Fruit fly (Drosophila melanogaster) whole organism, embryonic: ENCODE data around the gene Eno.

Experiments
- CG1024 ChIP-seq: fragments of 200-800 bp; sonication (Bioruptor generic); IDR thresholded peaks from 2 replicates; pipeline ENCODE4 v1.3.6; 2022; ENCODE audit warnings: missing biosample characterization, missing genetic modification characterization
- CG10321 ChIP-seq: fragments of 200-800 bp; sonication (Bioruptor generic); IDR thresholded peaks from 2 replicates; pipeline ENCODE4 v1.3.6; 2022; ENCODE audit warnings: missing biosample characterization, missing genetic modification characterization
- CG11504 ChIP-seq: fragments of 200-800 bp; sonication (Bioruptor generic); optimal IDR thresholded peaks from 3 replicates; lab custom pipeline; 2019; ENCODE audit warnings: missing biosample characterization, mild to moderate bottlenecking, missing genetic modification characterization, moderate library complexity
- CG11696 ChIP-seq: fragments of 200-800 bp; sonication (Bioruptor generic); IDR thresholded peaks from 2 replicates; pipeline ENCODE4 v1.3.6; 2022; ENCODE audit warnings: missing biosample characterization, missing genetic modification characterization
- CG11723 ChIP-seq: fragments of 200-800 bp; sonication (Bioruptor generic); optimal IDR thresholded peaks from 2 replicates; lab custom pipeline; 2017; ENCODE audit warnings: missing biosample characterization, mild to moderate bottlenecking, missing genetic modification characterization
- CG12299 ChIP-seq: fragments of 200-800 bp; sonication (Bioruptor generic); optimal IDR thresholded peaks from 2 replicates; lab custom pipeline; 2018; ENCODE audit warnings: missing biosample characterization, mild to moderate bottlenecking, missing genetic modification characterization
- CG12391 ChIP-seq: fragments of 200-800 bp; sonication (Bioruptor generic); optimal IDR thresholded peaks from 3 replicates; lab custom pipeline; 2018; ENCODE audit warnings: missing biosample characterization, mild to moderate bottlenecking, missing genetic modification characterization, moderate library complexity
- CG14441 ChIP-seq: fragments of 200-800 bp; sonication (Bioruptor generic); IDR thresholded peaks from 2 replicates; pipeline ENCODE4 v1.3.6; 2022; ENCODE audit warnings: missing biosample characterization, missing genetic modification characterization
- CG15514 ChIP-seq: fragments of 200-800 bp; sonication (Bioruptor generic); optimal IDR thresholded peaks from 3 replicates; lab custom pipeline; 2017; ENCODE audit warnings: missing biosample characterization, missing genetic modification characterization, mild to moderate bottlenecking, moderate library complexity, missing genetic modification reagents
- CG1602 ChIP-seq: fragments of 200-800 bp; sonication (Bioruptor generic); optimal IDR thresholded peaks from 3 replicates; lab custom pipeline; 2016; ENCODE audit warnings: missing biosample characterization, missing genetic modification characterization
- CG16779 ChIP-seq: fragments of 200-800 bp; sonication (Bioruptor generic); IDR thresholded peaks from 2 replicates; pipeline ENCODE4 v1.3.6; 2022; ENCODE audit warnings: missing biosample characterization, missing genetic modification characterization
- CG17359 ChIP-seq: fragments of 200-800 bp; sonication (Bioruptor generic); optimal IDR thresholded peaks from 3 replicates; lab custom pipeline; 2018; ENCODE audit warnings: missing biosample characterization, mild to moderate bottlenecking, missing genetic modification characterization, moderate library complexity
- CG18764 ChIP-seq: fragments of 200-800 bp; sonication (Bioruptor generic); optimal IDR thresholded peaks from 3 replicates; lab custom pipeline; 2016; ENCODE audit warnings: missing biosample characterization, missing genetic modification characterization
- CG2678 ChIP-seq: fragments of 200-800 bp; sonication (Bioruptor generic); optimal IDR thresholded peaks from 3 replicates; lab custom pipeline; 2019; ENCODE audit warnings: missing biosample characterization, mild to moderate bottlenecking, missing genetic modification characterization, moderate library complexity
- CG2712 ChIP-seq: fragments of 200-800 bp; optimal IDR thresholded peaks from 3 replicates; lab custom pipeline; 2019; ENCODE audit warnings: missing biosample characterization, mild to moderate bottlenecking, missing genetic modification characterization, moderate library complexity
- CG3065 ChIP-seq: fragments of 200-800 bp; sonication (Bioruptor generic); optimal IDR thresholded peaks from 2 replicates; lab custom pipeline; 2016; ENCODE audit warnings: missing biosample characterization, missing genetic modification characterization
- CG3726 ChIP-seq: fragments of 200-800 bp; sonication (Bioruptor generic); IDR thresholded peaks from 3 replicates; pipeline ENCODE4, ENCODE4 v1.3.6; 2022; ENCODE audit warnings: missing biosample characterization, missing genetic modification characterization
- CG5245 ChIP-seq: fragments of 200-800 bp; sonication (Bioruptor generic); optimal IDR thresholded peaks from 3 replicates; lab custom pipeline; 2016; ENCODE audit warnings: missing biosample characterization, missing genetic modification characterization
- CG6272 ChIP-seq: fragments of 200-800 bp; sonication (Bioruptor generic); IDR thresholded peaks from 2 replicates; pipeline ENCODE4 v1.3.6; 2022; ENCODE audit warnings: missing biosample characterization, missing genetic modification characterization
- CG6654 ChIP-seq: fragments of 200-800 bp; sonication (Bioruptor generic); optimal IDR thresholded peaks from 2 replicates; lab custom pipeline; 2017; ENCODE audit warnings: missing biosample characterization, mild to moderate bottlenecking, missing genetic modification characterization
- CG9817 ChIP-seq: fragments of 200-800 bp; sonication (Bioruptor generic); optimal IDR thresholded peaks from 2 replicates; lab custom pipeline; 2018; ENCODE audit warnings: missing biosample characterization, mild to moderate bottlenecking, missing genetic modification characterization, moderate library complexity
- CrebB ChIP-seq: fragments of 200-800 bp; sonication (Bioruptor generic); optimal IDR thresholded peaks from 3 replicates; lab custom pipeline; 2018; ENCODE audit warnings: missing biosample characterization, mild to moderate bottlenecking, missing genetic modification characterization
- Dek ChIP-seq: fragments of 200-800 bp; sonication (Bioruptor generic); optimal IDR thresholded peaks from 3 replicates; lab custom pipeline; 2019; ENCODE audit warnings: missing biosample characterization, mild to moderate bottlenecking, missing genetic modification characterization, moderate library complexity
- Dll ChIP-seq: fragments of 200-800 bp; sonication (Bioruptor generic); IDR thresholded peaks from 4 replicates; pipeline ENCODE4 v1.3.6; 2022; ENCODE audit warnings: missing biosample characterization, missing genetic modification characterization; ENCODE audit not compliant: partially characterized antibody
- Doc3 ChIP-seq: fragments of 200-800 bp; sonication (Bioruptor generic); IDR thresholded peaks from 3 replicates; pipeline ENCODE4 v1.3.6; 2022; ENCODE audit warnings: missing biosample characterization, missing genetic modification characterization; ENCODE audit not compliant: partially characterized antibody
- Gug ChIP-seq: fragments of 200-800 bp; sonication (Bioruptor generic); IDR thresholded peaks from 4 replicates; pipeline ENCODE4 v1.3.6; 2022; ENCODE audit warnings: missing biosample characterization, missing genetic modification characterization
- H15 ChIP-seq: fragments of 200-800 bp; sonication (Bioruptor generic); IDR thresholded peaks from 3 replicates; pipeline ENCODE4 v1.3.6; 2022; ENCODE audit warnings: missing biosample characterization, missing genetic modification characterization
- HHEX ChIP-seq: fragments of 200-800 bp; sonication (Bioruptor generic); optimal IDR thresholded peaks from 3 replicates; lab custom pipeline; 2017; ENCODE audit warnings: missing biosample characterization, mild to moderate bottlenecking, missing genetic modification characterization, missing genetic modification reagents
- HLH4C ChIP-seq: fragments of 200-800 bp; sonication (Bioruptor generic); IDR thresholded peaks from 3 replicates; pipeline ENCODE4 v1.3.6; 2022; ENCODE audit warnings: missing biosample characterization, missing genetic modification characterization; ENCODE audit not compliant: partially characterized antibody
- Hr51 ChIP-seq, 2 experiments: fragments of 200-800 bp; sonication (Bioruptor generic); optimal IDR thresholded peaks; 2 replicates in 1 of 2; 3 replicates in 1 of 2; lab custom pipeline; 2016 to 2018; ENCODE audit warnings: missing biosample characterization in 2 of 2, missing genetic modification characterization in 2 of 2, mild to moderate bottlenecking in 1 of 2, moderate library complexity in 1 of 2
- Lim3 ChIP-seq: fragments of 200-800 bp; sonication (Bioruptor generic); IDR thresholded peaks from 2 replicates; pipeline ENCODE4 v1.3.6; 2022; ENCODE audit warnings: missing biosample characterization, missing genetic modification characterization
- Meics ChIP-seq: fragments of 200-800 bp; sonication (Bioruptor generic); optimal IDR thresholded peaks from 2 replicates; lab custom pipeline; 2017; ENCODE audit warnings: missing biosample characterization, mild to moderate bottlenecking, missing genetic modification characterization
- Rx ChIP-seq: fragments of 200-800 bp; sonication (Bioruptor generic); IDR thresholded peaks from 2 replicates; pipeline ENCODE4 v1.3.6; 2022; ENCODE audit warnings: missing biosample characterization, missing genetic modification characterization
- Six4 ChIP-seq: fragments of 200-800 bp; sonication (Bioruptor generic); optimal IDR thresholded peaks from 2 replicates; lab custom pipeline; 2016; ENCODE audit warnings: missing biosample characterization, missing genetic modification characterization
- Sry-δ ChIP-seq: fragments of 200-800 bp; sonication (Bioruptor generic); optimal IDR thresholded peaks from 2 replicates; lab custom pipeline; 2016; ENCODE audit warnings: missing biosample characterization, missing genetic modification characterization
- ase ChIP-seq: fragments of 200-800 bp; sonication (Bioruptor generic); IDR thresholded peaks from 3 replicates; pipeline ENCODE4 v1.3.6; 2022; ENCODE audit warnings: missing biosample characterization, missing genetic modification characterization
- cg ChIP-seq: fragments of 200-800 bp; sonication (Bioruptor generic); optimal IDR thresholded peaks from 3 replicates; lab custom pipeline; 2019; ENCODE audit warnings: missing biosample characterization, mild to moderate bottlenecking, missing genetic modification characterization, moderate library complexity
- da ChIP-seq: fragments of 200-800 bp; sonication (Bioruptor generic); optimal IDR thresholded peaks from 2 replicates; lab custom pipeline; 2016; ENCODE audit warnings: missing biosample characterization, missing genetic modification characterization
- dimm ChIP-seq: fragments of 200-800 bp; sonication (Bioruptor generic); IDR thresholded peaks from 2 replicates; pipeline ENCODE4 v1.3.6; 2022; ENCODE audit warnings: missing biosample characterization, missing genetic modification characterization
- fd64A ChIP-seq: fragments of 200-800 bp; sonication (Bioruptor generic); optimal IDR thresholded peaks from 3 replicates; lab custom pipeline; 2018; ENCODE audit warnings: missing biosample characterization, mild to moderate bottlenecking, missing genetic modification characterization
- her ChIP-seq: fragments of 200-800 bp; sonication (Bioruptor generic); optimal IDR thresholded peaks from 2 replicates; lab custom pipeline; 2016; ENCODE audit warnings: missing biosample characterization, missing genetic modification characterization
- jumu ChIP-seq: fragments of 200-800 bp; sonication (Bioruptor generic); optimal IDR thresholded peaks from 3 replicates; lab custom pipeline; 2016; ENCODE audit warnings: missing biosample characterization, missing genetic modification characterization
- kay ChIP-seq: fragments of 200-800 bp; sonication (Bioruptor generic); optimal IDR thresholded peaks from 2 replicates; lab custom pipeline; 2016; ENCODE audit warnings: missing biosample characterization, missing genetic modification characterization
- lab ChIP-seq: fragments of 200-800 bp; sonication (Bioruptor generic); optimal IDR thresholded peaks from 3 replicates; lab custom pipeline; 2017; ENCODE audit warnings: missing biosample characterization, missing genetic modification characterization, mild to moderate bottlenecking, moderate library complexity, missing genetic modification reagents
- nerfin-1 ChIP-seq: fragments of 200-800 bp; sonication (Bioruptor generic); optimal IDR thresholded peaks from 3 replicates; lab custom pipeline; 2019; ENCODE audit warnings: missing biosample characterization, mild to moderate bottlenecking, missing genetic modification characterization, moderate library complexity
- run ChIP-seq: fragments of 200-800 bp; sonication (Bioruptor generic); optimal IDR thresholded peaks from 3 replicates; lab custom pipeline; 2018; ENCODE audit warnings: missing biosample characterization, mild to moderate bottlenecking, missing genetic modification characterization
- sd ChIP-seq: fragments of 200-800 bp; sonication (Bioruptor generic); optimal IDR thresholded peaks from 3 replicates; lab custom pipeline; 2018; ENCODE audit warnings: missing biosample characterization, mild to moderate bottlenecking, missing genetic modification characterization, moderate library complexity
- shn ChIP-seq: fragments of 200-800 bp; sonication (Bioruptor generic); optimal IDR thresholded peaks from 3 replicates; lab custom pipeline; 2016; ENCODE audit warnings: missing biosample characterization, missing genetic modification characterization
- trh ChIP-seq: fragments of 200-800 bp; sonication (Bioruptor generic); optimal IDR thresholded peaks from 2 replicates; lab custom pipeline; 2016; ENCODE audit warnings: missing biosample characterization, missing genetic modification characterization
- unpg ChIP-seq: fragments of 200-800 bp; sonication (Bioruptor generic); optimal IDR thresholded peaks from 3 replicates; lab custom pipeline; 2018; ENCODE audit warnings: missing biosample characterization, mild to moderate bottlenecking, missing genetic modification characterization, moderate library complexity

Eno gene

DNA sequence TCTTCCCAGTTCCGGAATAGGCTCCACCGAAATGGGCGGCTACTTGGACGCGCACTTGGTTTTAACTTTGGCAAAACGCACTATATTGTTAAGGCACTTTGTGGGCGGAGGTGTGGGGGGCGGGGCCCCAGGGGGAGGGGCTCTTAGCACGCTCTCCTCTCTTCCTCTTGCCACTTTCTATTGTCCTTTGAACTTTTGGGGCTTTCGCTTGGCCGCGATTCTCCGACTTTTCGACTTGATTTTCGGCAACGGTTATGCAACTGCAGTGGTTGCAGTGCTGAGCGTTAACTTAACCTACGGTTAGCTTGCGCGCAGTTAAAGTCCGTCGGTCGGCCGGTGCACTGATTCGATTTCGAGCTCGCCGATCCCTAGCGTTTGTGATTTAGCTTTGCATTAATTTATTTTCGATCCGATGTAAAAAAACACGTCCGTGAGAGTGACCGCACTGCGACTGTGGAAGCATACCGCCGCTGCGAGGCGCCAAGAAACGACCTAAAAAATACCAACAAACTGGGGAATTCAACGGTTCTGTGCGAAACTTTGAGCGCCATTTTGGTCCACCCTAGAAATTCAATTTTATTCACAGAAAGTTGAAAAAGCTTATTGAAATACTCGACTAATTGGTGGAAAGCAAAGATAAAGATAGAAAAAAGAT, 5.4 kb downstream of the Eno start, which contains the start of gene Rim2 (continued):
- TF ChIP-seq Rx (GFP tag; lab: Robert Waterston, UW) (no peak), jumu (GFP tag; lab: Kevin White, UChicago) (peak; percentile 16), trh (GFP tag; lab: Kevin White, UChicago) (no peak), Meics (GFP tag; lab: Kevin White, UChicago) (peak; percentile 13), CG17359 (tag; lab: Kevin White, UChicago) (no peak), CG6272 (GFP tag; lab: Robert Waterston, UW) (no peak), Dek (peak; percentile 12), HHEX (GFP tag; lab: Kevin White, UChicago) (no peak), fd64A (GFP tag; lab: Kevin White, UChicago) (no peak), CG2678 (tag; lab: Kevin White, UChicago) (no peak), shn (GFP tag; lab: Kevin White, UChicago) (no peak), CG2712 (tag; lab: Kevin White, UChicago) (peak; percentile 47), Hr51 (GFP tag; optimal IDR thresholded peaks at IDR 0.05; lab: Kevin White, UChicago) (no peak), CG11723 (no peak), CG1024 (GFP tag; lab: Robert Waterston, UW) (no peak), CG6654 (GFP tag; lab: Kevin White, UChicago) (no peak), dimm (GFP tag; lab: Robert Waterston, UW) (no peak), CG11504 (tag; lab: Kevin White, UChicago) (peak; percentile 41), lab (peak; percentile 16), H15 (no peak), run (no peak), unpg (no peak), CG12391 (tag; lab: Kevin White, UChicago) (peak; percentile 31), sd (peak; percentile 90), CG12299 (tag; lab: Kevin White, UChicago) (peak; percentile 26), Doc3 (GFP tag; lab: Robert Waterston, UW) (no peak), CG3726 (GFP tag; lab: Robert Waterston, UW) (no peak), CG18764 (GFP tag; lab: Kevin White, UChicago) (no peak), CG5245 (GFP tag; lab: Kevin White, UChicago) (no peak), CG16779 (GFP tag; lab: Robert Waterston, UW) (no peak), her (GFP tag; lab: Kevin White, UChicago) (peak; percentile 99), CG11696 (GFP tag; lab: Robert Waterston, UW) (no peak), kay (GFP tag; lab: Kevin White, UChicago) (no peak), nerfin-1 (tag; lab: Kevin White, UChicago) (peak; percentile 1), ase (GFP tag; lab: Robert Waterston, UW) (no peak), Dll (GFP tag; lab: Robert Waterston, UW) (no peak), CG15514 (GFP tag; lab: Kevin White, UChicago) (peak; percentile 80), Lim3 (GFP tag; lab: Robert Waterston, UW) (no peak), CG3065 (GFP tag; lab: Kevin White, UChicago) (no peak), CG1602 (GFP tag; lab: Kevin White, UChicago) (no peak), da (GFP tag; lab: Kevin White, UChicago) (no peak), CG14441 (GFP tag; lab: Robert Waterston, UW) (no peak), Sry-δ (peak; percentile 65), CG10321 (GFP tag; lab: Robert Waterston, UW) (0 out of 2 replicates have a peak, but pooled peaks have one; percentile 13), Gug (GFP tag; lab: Robert Waterston, UW) (no peak), cg (no peak), Six4 (GFP tag; lab: Kevin White, UChicago) (no peak), CrebB (tag; lab: Kevin White, UChicago) (peak; percentile 19), HLH4C (GFP tag; lab: Robert Waterston, UW) (no peak), CG9817 (tag; lab: Kevin White, UChicago) (no peak)
